Worm (Caenorhabditis elegans): ENCODE results near the gene Y37D8A.2.

ce11 chrIII:12779676-12780337 lies 40.2 kb upstream of the Y37D8A.2 start, which contains the start of gene gab-1:
- TF ChIP-seq zag-1 (tag; optimal IDR thresholded peaks at IDR 0.05) (no peak), ztf-11 (tag; optimal IDR thresholded peaks at IDR 0.05) (no peak), mdl-1 (tag; optimal IDR thresholded peaks at IDR 0.05) (no peak), aly-2 (tag; optimal IDR thresholded peaks at IDR 0.05) (no peak), nhr-25 (tag; optimal IDR thresholded peaks at IDR 0.05) (no peak), nhr-76 (tag; optimal IDR thresholded peaks at IDR 0.05) (no peak)
